Fruit fly (Drosophila melanogaster) whole organism, embryonic: ENCODE data around the gene CG31926.

Source experiments
- Ada2b ChIP-seq: fragments of 200-800 bp; sonication (Bioruptor generic); IDR thresholded peaks from 2 replicates; pipeline ENCODE4 v1.3.6; 2022; ENCODE audit warnings: missing biosample characterization, missing genetic modification characterization
- CG10209 ChIP-seq: fragments of 200-800 bp; sonication (Bioruptor generic); optimal IDR thresholded peaks from 3 replicates; lab custom pipeline; 2017; ENCODE audit warnings: missing biosample characterization, mild to moderate bottlenecking, missing genetic modification characterization, missing genetic modification reagents
- CG10979 ChIP-seq: fragments of 200-800 bp; sonication (Bioruptor generic); optimal IDR thresholded peaks from 2 replicates; lab custom pipeline; 2018; ENCODE audit warnings: missing biosample characterization, mild to moderate bottlenecking, missing genetic modification characterization, moderate library complexity
- CG15696 ChIP-seq: fragments of 200-800 bp; sonication (Bioruptor generic); optimal IDR thresholded peaks from 2 replicates; lab custom pipeline; 2019; ENCODE audit warnings: missing biosample characterization, mild to moderate bottlenecking, missing genetic modification characterization, moderate library complexity
- CG1603 ChIP-seq: fragments of 200-800 bp; sonication (Bioruptor generic); optimal IDR thresholded peaks from 2 replicates; lab custom pipeline; 2019; ENCODE audit warnings: missing biosample characterization, mild to moderate bottlenecking, missing genetic modification characterization, moderate library complexity
- CG16815 ChIP-seq: fragments of 200-800 bp; sonication (Bioruptor generic); optimal IDR thresholded peaks from 3 replicates; lab custom pipeline; 2017; ENCODE audit warnings: missing biosample characterization, mild to moderate bottlenecking, missing genetic modification characterization
- CG17328 ChIP-seq: fragments of 200-800 bp; sonication (Bioruptor generic); IDR thresholded peaks from 2 replicates; pipeline ENCODE4 v1.3.6; 2022; ENCODE audit warnings: missing biosample characterization, missing genetic modification characterization
- CG17361 ChIP-seq: fragments of 200-800 bp; sonication (Bioruptor generic); IDR thresholded peaks from 3 replicates; pipeline ENCODE4 v1.3.6; 2022; ENCODE audit warnings: missing biosample characterization, missing genetic modification characterization
- CG2712 ChIP-seq: fragments of 200-800 bp; optimal IDR thresholded peaks from 3 replicates; lab custom pipeline; 2019; ENCODE audit warnings: missing biosample characterization, mild to moderate bottlenecking, missing genetic modification characterization, moderate library complexity
- CG2875 ChIP-seq: fragments of 200-800 bp; sonication (Bioruptor generic); optimal IDR thresholded peaks from 2 replicates; lab custom pipeline; 2017; ENCODE audit warnings: missing biosample characterization, mild to moderate bottlenecking, missing genetic modification characterization, missing genetic modification reagents
- CG2889 ChIP-seq: fragments of 200-800 bp; sonication (Bioruptor generic); IDR thresholded peaks from 3 replicates; pipeline ENCODE4 v1.3.6; 2022; ENCODE audit warnings: missing biosample characterization, missing genetic modification characterization
- CG4360 ChIP-seq: fragments of 200-800 bp; sonication (Bioruptor generic); IDR thresholded peaks from 2 replicates; pipeline ENCODE4 v1.3.6; 2022; ENCODE audit warnings: missing biosample characterization, missing genetic modification characterization
- CG6689 ChIP-seq: fragments of 200-800 bp; sonication (Bioruptor generic); IDR thresholded peaks from 2 replicates; pipeline ENCODE4 v1.3.6; 2022; ENCODE audit warnings: missing biosample characterization, missing genetic modification characterization
- CG7839 ChIP-seq: fragments of 200-800 bp; sonication (Bioruptor generic); optimal IDR thresholded peaks from 3 replicates; lab custom pipeline; 2018; ENCODE audit warnings: missing biosample characterization, mild to moderate bottlenecking, missing genetic modification characterization, moderate library complexity
- CG8359 ChIP-seq: fragments of 200-800 bp; sonication (Bioruptor generic); optimal IDR thresholded peaks from 2 replicates; lab custom pipeline; 2017; ENCODE audit warnings: missing biosample characterization, mild to moderate bottlenecking, missing genetic modification characterization, borderline replicate concordance
- CG8388 ChIP-seq: fragments of 200-800 bp; sonication (Bioruptor generic); optimal IDR thresholded peaks from 2 replicates; lab custom pipeline; 2019; ENCODE audit warnings: missing biosample characterization, mild to moderate bottlenecking, missing genetic modification characterization, moderate library complexity
- CG8924 ChIP-seq: fragments of 200-800 bp; optimal IDR thresholded peaks from 3 replicates; lab custom pipeline; 2019; ENCODE audit warnings: missing biosample characterization, mild to moderate bottlenecking, missing genetic modification characterization, moderate library complexity
- CG9797 ChIP-seq: fragments of 200-800 bp; sonication (Bioruptor generic); optimal IDR thresholded peaks from 3 replicates; lab custom pipeline; 2018; ENCODE audit warnings: missing biosample characterization, mild to moderate bottlenecking, missing genetic modification characterization
- D ChIP-seq, 2 experiments: fragments of 200-800 bp in 1 of 2; fragments of >200 bp in 1 of 2; sonication (Bioruptor generic) in 1 of 2; optimal IDR thresholded peaks; 2 replicates in 1 of 2; 3 replicates in 1 of 2; lab custom pipeline; 2017; ENCODE audit warnings: mild to moderate bottlenecking in 1 of 2, missing biosample characterization in 1 of 2, missing genetic modification characterization in 1 of 2, missing genetic modification reagents in 1 of 2
- D19A ChIP-seq: fragments of 200-800 bp; optimal IDR thresholded peaks from 3 replicates; lab custom pipeline; 2019; ENCODE audit warnings: missing biosample characterization, mild to moderate bottlenecking, missing genetic modification characterization, moderate library complexity
- Hand ChIP-seq: fragments of 200-800 bp; sonication (Bioruptor generic); optimal IDR thresholded peaks from 2 replicates; lab custom pipeline; 2017; ENCODE audit warnings: mild to moderate bottlenecking, missing biosample characterization, missing genetic modification reagents, missing genetic modification characterization
- Hr51 ChIP-seq, 2 experiments: fragments of 200-800 bp; sonication (Bioruptor generic); optimal IDR thresholded peaks; 2 replicates in 1 of 2; 3 replicates in 1 of 2; lab custom pipeline; 2016 to 2018; ENCODE audit warnings: missing biosample characterization in 2 of 2, missing genetic modification characterization in 2 of 2, mild to moderate bottlenecking in 1 of 2, moderate library complexity in 1 of 2
- Med ChIP-seq: fragments of 200-800 bp; sonication (Bioruptor generic); peaks from one replicate; lab custom pipeline; 2016; ENCODE audit warnings: missing biosample characterization, missing genetic modification characterization, mild to moderate bottlenecking, inconsistent platforms, moderate library complexity
- NK7.1 ChIP-seq: fragments of 200-800 bp; sonication (Bioruptor generic); optimal IDR thresholded peaks from 3 replicates; lab custom pipeline; 2016; ENCODE audit warnings: missing biosample characterization, missing genetic modification characterization
- Stat92E ChIP-seq, 3 experiments: fragments of >200 bp in 2 of 3; fragments of 200-800 bp in 1 of 3; sonication (Bioruptor generic) in 1 of 3; optimal IDR thresholded peaks; 2 replicates each; lab custom pipeline; 2017 to 2019; ENCODE audit warnings: missing biosample characterization in 3 of 3, missing genetic modification characterization in 3 of 3, mild to moderate bottlenecking in 1 of 3, moderate library complexity in 1 of 3
- amos ChIP-seq: fragments of 200-800 bp; sonication (Bioruptor generic); IDR thresholded peaks from 2 replicates; pipeline ENCODE4 v1.3.6; 2022; ENCODE audit warnings: missing biosample characterization, missing genetic modification characterization; ENCODE audit not compliant: partially characterized antibody
- ap ChIP-seq: fragments of 200-800 bp; sonication (Bioruptor generic); IDR thresholded peaks from 2 replicates; pipeline ENCODE4 v1.3.6; 2022; ENCODE audit warnings: missing biosample characterization, missing genetic modification characterization
- ci ChIP-seq: fragments of 200-800 bp; sonication (Bioruptor generic); IDR thresholded peaks from 3 replicates; pipeline ENCODE4 v1.3.6; 2022; ENCODE audit warnings: missing biosample characterization, missing genetic modification characterization
- crp ChIP-seq, 2 experiments: fragments of 200-800 bp; sonication (Bioruptor generic); optimal IDR thresholded peaks; 2 replicates in 1 of 2; 3 replicates in 1 of 2; lab custom pipeline; 2017; ENCODE audit warnings: missing biosample characterization in 2 of 2, missing genetic modification characterization in 2 of 2, mild to moderate bottlenecking in 1 of 2, moderate library complexity in 1 of 2
- dan ChIP-seq: fragments of 200-800 bp; sonication (Bioruptor generic); IDR thresholded peaks from 2 replicates; pipeline ENCODE4 v1.3.6; 2022; ENCODE audit warnings: missing biosample characterization, missing genetic modification characterization
- dysf ChIP-seq: fragments of 200-800 bp; sonication (Bioruptor generic); IDR thresholded peaks from 3 replicates; pipeline ENCODE4 v1.3.6; 2022; ENCODE audit warnings: missing biosample characterization, missing genetic modification characterization
- grau ChIP-seq: fragments of 200-800 bp; optimal IDR thresholded peaks from 3 replicates; lab custom pipeline; 2019; ENCODE audit warnings: missing biosample characterization, mild to moderate bottlenecking, missing genetic modification characterization, moderate library complexity
- gsb-n ChIP-seq: fragments of 200-800 bp; sonication (Bioruptor generic); optimal IDR thresholded peaks from 3 replicates; lab custom pipeline; 2018; ENCODE audit warnings: missing biosample characterization, mild to moderate bottlenecking, missing genetic modification characterization
- gt ChIP-seq: fragments of 200-800 bp; sonication (Bioruptor generic); IDR thresholded peaks from 2 replicates; pipeline ENCODE4 v1.3.6; 2022; ENCODE audit warnings: missing biosample characterization, missing genetic modification characterization
- lbe ChIP-seq: fragments of 200-800 bp; sonication (Bioruptor generic); optimal IDR thresholded peaks from 2 replicates; lab custom pipeline; 2016; ENCODE audit warnings: missing biosample characterization, mild to moderate bottlenecking, missing genetic modification characterization
- nom ChIP-seq: fragments of 200-800 bp; sonication (Bioruptor generic); optimal IDR thresholded peaks from 2 replicates; lab custom pipeline; 2017; ENCODE audit warnings: missing biosample characterization, missing genetic modification characterization, mild to moderate bottlenecking, moderate library complexity, missing genetic modification reagents
- org-1 ChIP-seq: fragments of 200-800 bp; sonication (Bioruptor generic); optimal IDR thresholded peaks from 2 replicates; lab custom pipeline; 2017; ENCODE audit warnings: missing biosample characterization, missing genetic modification characterization
- pan ChIP-seq, 4 experiments: fragments of >200 bp in 3 of 4; fragments of 200-800 bp in 1 of 4; sonication (Bioruptor generic) in 1 of 4; optimal IDR thresholded peaks in 3 of 4; IDR thresholded peaks in 1 of 4; 2 replicates each; pipeline versions ENCODE4 v1.3.6 to Lab custom; 2017 to 2022; ENCODE audit warnings: missing biosample characterization in 2 of 4, missing genetic modification characterization in 2 of 4, mixed read lengths in 1 of 4
- prd ChIP-seq, 3 experiments: fragments of >200 bp in 2 of 3; fragments of 200-800 bp in 1 of 3; sonication (Bioruptor generic) in 1 of 3; optimal IDR thresholded peaks in 2 of 3; IDR thresholded peaks in 1 of 3; 2 replicates in 2 of 3; 3 replicates in 1 of 3; pipeline versions ENCODE4 v1.3.6 to Lab custom; 2017 to 2022; ENCODE audit warnings: missing biosample characterization in 1 of 3, missing genetic modification characterization in 1 of 3
- psq ChIP-seq: fragments of 200-800 bp; sonication (Bioruptor generic); optimal IDR thresholded peaks from 2 replicates; lab custom pipeline; 2017; ENCODE audit warnings: missing biosample characterization, missing genetic modification characterization
- row ChIP-seq: fragments of 200-800 bp; sonication (Bioruptor generic); IDR thresholded peaks from 3 replicates; pipeline ENCODE4 v1.3.6; 2022; ENCODE audit warnings: missing biosample characterization, missing genetic modification characterization
- scrt ChIP-seq: fragments of 200-800 bp; sonication (Bioruptor generic); optimal IDR thresholded peaks from 2 replicates; lab custom pipeline; 2018; ENCODE audit warnings: missing biosample characterization, mild to moderate bottlenecking, missing genetic modification characterization, moderate library complexity
- sens ChIP-seq: fragments of 200-800 bp; sonication (Bioruptor generic); peaks from one replicate; lab custom pipeline; 2016; ENCODE audit warnings: missing biosample characterization, missing genetic modification characterization
- sima ChIP-seq: fragments of 200-800 bp; sonication (Bioruptor generic); optimal IDR thresholded peaks from 2 replicates; lab custom pipeline; 2016; ENCODE audit warnings: missing biosample characterization, missing genetic modification characterization
- tin ChIP-seq: fragments of 200-800 bp; sonication (Bioruptor generic); optimal IDR thresholded peaks from 3 replicates; lab custom pipeline; 2016; ENCODE audit warnings: missing biosample characterization, missing genetic modification characterization
- usp ChIP-seq: fragments of >200 bp; optimal IDR thresholded peaks from 2 replicates; lab custom pipeline; 2017; ENCODE audit warnings: missing biosample characterization, missing genetic modification characterization
- zfh1 ChIP-seq: fragments of 200-800 bp; sonication (Bioruptor generic); IDR thresholded peaks from 3 replicates; pipeline ENCODE4 v1.3.6; 2022; ENCODE audit warnings: missing biosample characterization, missing genetic modification characterization

The CG31926 gene

DNA sequence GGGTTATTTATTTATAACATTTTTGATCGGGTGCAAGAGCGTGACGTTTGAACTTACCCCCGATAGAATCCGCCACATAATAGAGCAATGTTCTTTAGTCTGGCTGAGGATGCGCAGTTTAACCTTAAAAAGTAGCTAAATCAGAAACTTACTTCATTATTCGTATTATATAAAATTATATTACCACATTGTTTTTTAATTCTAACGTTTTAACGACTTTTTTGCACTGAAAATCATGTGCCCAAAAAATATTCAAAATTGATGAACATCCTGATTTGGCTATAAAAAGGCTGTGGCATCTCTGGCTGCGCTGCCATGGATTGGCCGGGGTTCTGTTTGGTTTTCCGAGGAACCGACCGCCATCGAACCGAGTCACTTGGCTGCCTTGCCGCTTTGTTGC is 25.3 kb upstream of the CG31926 start (continued):
- TF ChIP-seq Med (GFP tag; lab: Kevin White, UChicago) (peak; percentile 28), dysf (GFP tag; lab: Robert Waterston, UW) (0 out of 3 replicates have a peak, but pooled peaks have one; percentile 23), zfh1 (GFP tag; lab: Robert Waterston, UW) (no peak), sens (GFP tag; lab: Kevin White, UChicago) (peak; percentile 58), CG6689 (GFP tag; lab: Robert Waterston, UW) (0 out of 2 replicates have a peak, but pooled peaks have one; percentile 27), CG8359 (GFP tag; lab: Kevin White, UChicago) (no peak), psq (GFP tag; lab: Kevin White, UChicago) (no peak), Ada2b (GFP tag; lab: Robert Waterston, UW) (peak; percentile 5; the same call in 1 of the 2 replicates), CG15696 (peak; percentile 26), grau (tag; lab: Kevin White, UChicago) (peak; percentile 20), gsb-n (peak; percentile 2), CG9797 (GFP tag; lab: Kevin White, UChicago) (no peak), CG4360 (GFP tag; lab: Robert Waterston, UW) (no peak), org-1 (GFP tag; lab: Kevin White, UChicago) (peak; percentile 6), pan (optimal IDR thresholded peaks at IDR 0.05; lab: Kevin White, UChicago) (no peak), pan (GFP tag; optimal IDR thresholded peaks at IDR 0.05 in 1 of 2, IDR thresholded peaks at IDR 0.05 in 1 of 2) (no peak), CG8924 (tag; lab: Kevin White, UChicago) (peak; percentile 50), row (GFP tag; lab: Robert Waterston, UW) (peak; percentile 70), CG2712 (tag; lab: Kevin White, UChicago) (peak; percentile 59), dan (no peak), CG1603 (tag; lab: Kevin White, UChicago) (peak; percentile 7), ap (GFP tag; lab: Robert Waterston, UW) (no peak), NK7.1 (GFP tag; lab: Kevin White, UChicago) (no peak), D19A (tag; lab: Kevin White, UChicago) (peak; percentile 30), CG17328 (peak; percentile 30; the same call in 1 of the 2 replicates), Hr51 (GFP tag; optimal IDR thresholded peaks at IDR 0.05; lab: Kevin White, UChicago) (peak in 1 of 2 experiments; percentile 20), CG10209 (GFP tag; lab: Kevin White, UChicago) (peak; percentile 16), ci (peak; percentile 56; the same call in 1 of the 3 replicates), Stat92E (GFP tag; optimal IDR thresholded peaks at IDR 0.05; lab: Kevin White, UChicago) (peak in 1 of 3 experiments; percentile 16), CG10979 (peak; percentile 17), CG8388 (GFP tag; lab: Kevin White, UChicago) (peak; percentile 0), amos (GFP tag; lab: Robert Waterston, UW) (no peak), CG17361 (GFP tag; lab: Robert Waterston, UW) (0 out of 3 replicates have a peak, but pooled peaks have one; percentile 25), D (optimal IDR thresholded peaks at IDR 0.05; lab: Kevin White, UChicago) (no peak), D (GFP tag; optimal IDR thresholded peaks at IDR 0.05; lab: Kevin White, UChicago) (peak; percentile 22)

- TF ChIP-seq gt (GFP tag; lab: Robert Waterston, UW) (no peak), crp (GFP tag; optimal IDR thresholded peaks at IDR 0.05; lab: Kevin White, UChicago) (no peak), CG10979 (peak; percentile 39), CG7839 (tag; lab: Kevin White, UChicago) (peak; percentile 3), CG2889 (GFP tag; lab: Robert Waterston, UW) (no peak), CG17361 (GFP tag; lab: Robert Waterston, UW) (no peak), Hand (GFP tag; lab: Kevin White, UChicago) (no peak), sima (GFP tag; lab: Kevin White, UChicago) (no peak), Med (GFP tag; lab: Kevin White, UChicago) (peak; percentile 54), CG16815 (GFP tag; lab: Kevin White, UChicago) (no peak), usp (GFP tag; lab: Kevin White, UChicago) (no peak), ci (0 out of 3 replicates have a peak, but pooled peaks have one; percentile 29), nom (GFP tag; lab: Kevin White, UChicago) (peak; percentile 41), scrt (GFP tag; lab: Kevin White, UChicago) (no peak), prd (optimal IDR thresholded peaks at IDR 0.05; lab: Kevin White, UChicago) (no peak), prd (GFP tag; IDR thresholded peaks at IDR 0.05; lab: Robert Waterston, UW) (0 out of 3 replicates have a peak, but pooled peaks have one; percentile 23), tin (GFP tag; lab: Kevin White, UChicago) (peak; percentile 12), lbe (GFP tag; lab: Kevin White, UChicago) (peak; percentile 7), CG2875 (GFP tag; lab: Kevin White, UChicago) (no peak)
These were observed 24.5 kb upstream of the CG31926 start for dm6 chr2L:1470772-1471171.
